Worm (Caenorhabditis elegans): ENCODE results near the gene Y58A7A.5.

Y58A7A.5 gene

ce11 chrV:5046103-5046502, 40.7 kb downstream of the Y58A7A.5 start, which contains the start of gene exc-14:
Gene exc-14 (minus strand): TSS chrV:5046203.
- TF ChIP-seq ahr-1 (tag; optimal IDR thresholded peaks at IDR 0.05) (no peak), ceh-2 (tag; optimal IDR thresholded peaks at IDR 0.05) (no peak), rnt-1 (tag; optimal IDR thresholded peaks at IDR 0.05) (no peak), gmeb-2 (tag; optimal IDR thresholded peaks at IDR 0.05) (no peak), Y22D7AL.16 (tag; optimal IDR thresholded peaks at IDR 0.05) (no peak), K09A11.1 (tag; optimal IDR thresholded peaks at IDR 0.05; ENCODE audit: insufficient read depth) (no peak), syd-9 (tag; optimal IDR thresholded peaks at IDR 0.05) (no peak)

DNA sequence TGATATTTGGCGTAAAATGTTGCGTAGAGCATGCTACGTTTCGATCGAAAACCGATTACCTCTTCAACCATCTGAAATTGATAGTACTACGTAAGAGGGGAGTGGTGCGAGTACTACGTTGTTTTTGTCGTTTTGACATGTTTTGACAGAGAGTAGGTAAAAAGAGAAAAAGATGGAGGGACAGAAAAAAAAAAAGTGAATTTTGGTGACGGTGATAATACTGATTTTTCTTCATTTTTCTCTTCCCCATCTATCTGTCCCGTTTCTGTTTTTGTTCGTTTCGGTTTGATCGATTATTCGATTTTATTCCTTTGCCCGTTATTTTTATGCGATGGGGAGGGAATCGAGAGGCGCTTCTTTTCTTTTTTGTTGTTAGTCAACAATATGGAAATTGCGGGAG, 45.8 kb downstream of the Y58A7A.5 start, which contains the start of gene K11D12.8:
TSS of gene K11D12.8 (minus strand) at position 77 of the 400 bp plus-strand sequence.
- no peak for TF ChIP-seq tbx-7 (tag; optimal IDR thresholded peaks at IDR 0.05)
- no peak for TF ChIP-seq T23F11.4 (GFP tag; optimal IDR thresholded peaks at IDR 0.05)
- TF ChIP-seq K02D7.2 (tag; optimal IDR thresholded peaks at IDR 0.05) = no peak
- TF ChIP-seq sox-4 (tag; optimal IDR thresholded peaks at IDR 0.05) = no peak
- no peak for TF ChIP-seq ttx-3 (tag; optimal IDR thresholded peaks at IDR 0.05)
- TF ChIP-seq pha-4 (tag; optimal IDR thresholded peaks at IDR 0.05) = no peak
- TF ChIP-seq pqm-1 (tag; optimal IDR thresholded peaks at IDR 0.05) = no peak
- no peak for TF ChIP-seq hlh-30 (tag; optimal IDR thresholded peaks at IDR 0.05; ENCODE audit: insufficient read depth)
- TF ChIP-seq dmd-4 (tag; optimal IDR thresholded peaks at IDR 0.05; ENCODE audit: borderline replicate concordance) = no peak
- TF ChIP-seq fax-1 (tag; optimal IDR thresholded peaks at IDR 0.05) = no peak
- TF ChIP-seq ceh-2 (tag; optimal IDR thresholded peaks at IDR 0.05) = no peak
- TF ChIP-seq nhr-232 (tag; optimal IDR thresholded peaks at IDR 0.05) = no peak

DNA sequence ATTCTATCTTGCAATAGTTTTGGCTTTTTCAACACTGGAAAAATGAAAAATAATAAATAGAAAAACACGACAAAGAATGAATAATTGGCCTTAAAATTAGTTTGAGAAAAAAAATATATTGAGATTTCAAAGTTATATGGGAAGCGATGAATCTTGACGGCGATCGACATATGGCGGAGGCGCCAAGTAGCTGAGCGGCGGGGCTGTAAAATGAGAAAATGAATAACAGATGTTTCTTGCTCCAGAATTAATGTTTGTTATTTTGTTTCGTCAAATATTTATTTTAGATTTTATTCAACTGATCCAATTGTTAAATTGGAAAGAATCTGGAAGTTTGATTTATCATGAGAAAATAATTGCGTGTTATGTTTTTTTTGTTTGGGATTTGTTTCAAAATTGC, 47.2 kb downstream of the Y58A7A.5 start, which contains the start of gene K11D12.11:
TSS of gene K11D12.11 (minus strand) at position 42 of the 400 bp plus-strand sequence.
- TF ChIP-seq unc-3 (GFP tag; conservative IDR thresholded peaks at IDR 0.05) = no peak
- no peak for TF ChIP-seq unc-3 (tag; optimal IDR thresholded peaks at IDR 0.05)
- peak; percentile 75 for TF ChIP-seq hlh-8 (tag; optimal IDR thresholded peaks at IDR 0.05)
- no peak for TF ChIP-seq syd-9 (tag; optimal IDR thresholded peaks at IDR 0.05)

ce11 chrV:5038449-5038848, 48.3 kb downstream of the Y58A7A.5 start:
- TF ChIP-seq tbx-7 (tag; optimal IDR thresholded peaks at IDR 0.05) = no peak
- no peak for TF ChIP-seq npax-4 (tag; optimal IDR thresholded peaks at IDR 0.05)
- TF ChIP-seq nhr-232 (tag; optimal IDR thresholded peaks at IDR 0.05) = no peak
- no peak for TF ChIP-seq nhr-11 (tag; optimal IDR thresholded peaks at IDR 0.05)
- TF ChIP-seq eyg-1 (tag; optimal IDR thresholded peaks at IDR 0.05) = no peak
- no peak for TF ChIP-seq ceh-19 (GFP tag; optimal IDR thresholded peaks at IDR 0.05)
- no peak for TF ChIP-seq K02D7.2 (tag; optimal IDR thresholded peaks at IDR 0.05)
- TF ChIP-seq nfya-1 (tag; optimal IDR thresholded peaks at IDR 0.05) = no peak
- no peak for TF ChIP-seq rnt-1 (tag; optimal IDR thresholded peaks at IDR 0.05)

DNA sequence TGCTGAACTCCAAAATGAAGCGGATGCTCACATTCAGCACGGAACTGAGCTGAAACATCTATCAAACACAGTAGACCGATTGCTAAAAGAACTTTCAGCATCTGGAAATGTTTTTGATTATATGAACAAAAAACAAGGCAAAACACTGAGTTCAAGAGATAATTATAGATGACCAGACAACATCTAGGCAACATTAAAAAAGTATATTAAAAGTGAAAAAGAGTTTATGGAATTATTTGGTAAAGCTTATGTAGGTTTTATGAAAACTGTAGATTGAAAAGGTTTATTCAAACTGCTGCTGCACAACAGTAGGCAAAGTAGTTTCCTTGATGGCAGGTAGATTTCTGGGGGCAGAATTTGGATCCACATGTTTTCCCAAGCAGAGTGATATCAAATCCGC, 50.4 kb downstream of the Y58A7A.5 start, which contains the start of gene K11D12.7:
TSS of gene K11D12.7 (minus strand) at position 101 of the 400 bp plus-strand sequence.
- TF ChIP-seq ceh-34 (tag; optimal IDR thresholded peaks at IDR 0.05) (no peak), ceh-6 (GFP tag; optimal IDR thresholded peaks at IDR 0.05) (no peak), fkh-10 (GFP tag; optimal IDR thresholded peaks at IDR 0.05) (no peak), C08G9.2 (tag; optimal IDR thresholded peaks at IDR 0.05) (no peak), nhr-11 (tag; optimal IDR thresholded peaks at IDR 0.05) (no peak), elt-2 (tag; optimal IDR thresholded peaks at IDR 0.05) (no peak), ceh-22 (tag; optimal IDR thresholded peaks at IDR 0.05) (no peak), fax-1 (tag; optimal IDR thresholded peaks at IDR 0.05) (no peak), pat-9 (tag; optimal IDR thresholded peaks at IDR 0.05) (no peak), unc-42 (tag; optimal IDR thresholded peaks at IDR 0.05) (no peak), elt-4 (tag; optimal IDR thresholded peaks at IDR 0.05) (no peak), lin-11 (tag; optimal IDR thresholded peaks at IDR 0.05) (no peak), Y22D7AL.16 (tag; optimal IDR thresholded peaks at IDR 0.05) (no peak), ref-2 (tag; optimal IDR thresholded peaks at IDR 0.05) (no peak), ceh-48 (tag; optimal IDR thresholded peaks at IDR 0.05) (no peak), hlh-6 (tag; optimal IDR thresholded peaks at IDR 0.05) (no peak)

Data from whole organism, late embryonic.